Fruit fly (Drosophila melanogaster) whole organism, embryonic: ENCODE results near the gene CG31174.

Experiments used
- Asciz ChIP-seq: fragments of 200-800 bp; sonication (Bioruptor generic); optimal IDR thresholded peaks from 2 replicates; lab custom pipeline; 2017; ENCODE audit warnings: missing biosample characterization, mild to moderate bottlenecking, missing genetic modification characterization, missing genetic modification reagents
- B-H1 ChIP-seq: fragments of 200-800 bp; sonication (Bioruptor generic); IDR thresholded peaks from 3 replicates; pipeline ENCODE4 v1.3.6; 2022; ENCODE audit warnings: missing biosample characterization, missing genetic modification characterization
- CG10565 ChIP-seq: fragments of 200-800 bp; sonication (Bioruptor generic); optimal IDR thresholded peaks from 3 replicates; lab custom pipeline; 2016; ENCODE audit warnings: missing biosample characterization, mild to moderate bottlenecking, missing genetic modification characterization
- CG11456 ChIP-seq: fragments of 200-800 bp; sonication (Bioruptor generic); IDR thresholded peaks from 3 replicates; pipeline ENCODE4 v1.3.6; 2022; ENCODE audit warnings: missing biosample characterization, missing genetic modification characterization
- CG11504 ChIP-seq: fragments of 200-800 bp; sonication (Bioruptor generic); optimal IDR thresholded peaks from 3 replicates; lab custom pipeline; 2019; ENCODE audit warnings: missing biosample characterization, mild to moderate bottlenecking, missing genetic modification characterization, moderate library complexity
- CG11696 ChIP-seq: fragments of 200-800 bp; sonication (Bioruptor generic); IDR thresholded peaks from 2 replicates; pipeline ENCODE4 v1.3.6; 2022; ENCODE audit warnings: missing biosample characterization, missing genetic modification characterization
- CG12219 ChIP-seq: fragments of 200-800 bp; sonication (Bioruptor generic); optimal IDR thresholded peaks from 3 replicates; lab custom pipeline; 2018; ENCODE audit warnings: missing biosample characterization, mild to moderate bottlenecking, missing genetic modification characterization
- CG1233 ChIP-seq: fragments of 200-800 bp; sonication (Bioruptor generic); optimal IDR thresholded peaks from 4 replicates; lab custom pipeline; 2018; ENCODE audit warnings: missing biosample characterization, mild to moderate bottlenecking, missing genetic modification characterization
- CG14050 ChIP-seq: fragments of 200-800 bp; sonication (Bioruptor generic); IDR thresholded peaks from 3 replicates; pipeline ENCODE4 v1.3.6; 2022; ENCODE audit warnings: missing biosample characterization, missing genetic modification characterization
- CG14710 ChIP-seq: fragments of 200-800 bp; sonication (Bioruptor generic); optimal IDR thresholded peaks from 3 replicates; lab custom pipeline; 2019; ENCODE audit warnings: missing biosample characterization, mild to moderate bottlenecking, missing genetic modification characterization, moderate library complexity
- CG15073 ChIP-seq: fragments of 200-800 bp; sonication (Bioruptor generic); optimal IDR thresholded peaks from 2 replicates; lab custom pipeline; 2016; ENCODE audit warnings: missing biosample characterization, missing genetic modification characterization
- CG18011 ChIP-seq: fragments of 200-800 bp; sonication (Bioruptor generic); optimal IDR thresholded peaks from 2 replicates; lab custom pipeline; 2017; ENCODE audit warnings: missing biosample characterization, missing genetic modification characterization, mild to moderate bottlenecking, moderate library complexity, missing genotype
- CG18262 ChIP-seq: fragments of 200-800 bp; optimal IDR thresholded peaks from 3 replicates; lab custom pipeline; 2019; ENCODE audit warnings: missing biosample characterization, mild to moderate bottlenecking, missing genetic modification characterization, moderate library complexity
- CG1832 ChIP-seq: fragments of 200-800 bp; sonication (Bioruptor generic); optimal IDR thresholded peaks from 2 replicates; lab custom pipeline; 2017; ENCODE audit warnings: missing biosample characterization, mild to moderate bottlenecking, missing genetic modification characterization, inconsistent platforms
- CG2199 ChIP-seq: fragments of 200-800 bp; sonication (Bioruptor generic); IDR thresholded peaks from 3 replicates; pipeline ENCODE4 v1.3.6; 2022; ENCODE audit warnings: missing biosample characterization, missing genetic modification characterization
- CG2202 ChIP-seq: fragments of 200-800 bp; sonication (Bioruptor generic); optimal IDR thresholded peaks from 2 replicates; lab custom pipeline; 2018; ENCODE audit warnings: missing biosample characterization, mild to moderate bottlenecking, missing genetic modification characterization
- CG30431 ChIP-seq: fragments of 200-800 bp; sonication (Bioruptor generic); optimal IDR thresholded peaks from 2 replicates; lab custom pipeline; 2017; ENCODE audit warnings: missing biosample characterization, missing genetic modification characterization
- CG4360 ChIP-seq: fragments of 200-800 bp; sonication (Bioruptor generic); IDR thresholded peaks from 2 replicates; pipeline ENCODE4 v1.3.6; 2022; ENCODE audit warnings: missing biosample characterization, missing genetic modification characterization
- CG4854 ChIP-seq: fragments of 200-800 bp; sonication (Bioruptor generic); optimal IDR thresholded peaks from 2 replicates; lab custom pipeline; 2016; ENCODE audit warnings: missing biosample characterization, missing genetic modification characterization, inconsistent platforms
- CG5245 ChIP-seq: fragments of 200-800 bp; sonication (Bioruptor generic); optimal IDR thresholded peaks from 3 replicates; lab custom pipeline; 2016; ENCODE audit warnings: missing biosample characterization, missing genetic modification characterization
- CG7556 ChIP-seq: fragments of 200-800 bp; sonication (Bioruptor generic); optimal IDR thresholded peaks from 2 replicates; lab custom pipeline; 2017; ENCODE audit warnings: missing biosample characterization, mild to moderate bottlenecking, missing genetic modification characterization
- CG8924 ChIP-seq: fragments of 200-800 bp; optimal IDR thresholded peaks from 3 replicates; lab custom pipeline; 2019; ENCODE audit warnings: missing biosample characterization, mild to moderate bottlenecking, missing genetic modification characterization, moderate library complexity
- CG9215 ChIP-seq: fragments of 200-800 bp; sonication (Bioruptor generic); IDR thresholded peaks from 2 replicates; pipeline ENCODE4 v1.3.6; 2022; ENCODE audit warnings: missing biosample characterization, missing genetic modification characterization
- CTCF ChIP-seq: fragments of 200-800 bp; sonication (Bioruptor generic); optimal IDR thresholded peaks from 2 replicates; lab custom pipeline; 2017; ENCODE audit warnings: missing biosample characterization, mild to moderate bottlenecking, missing genetic modification characterization, moderate library complexity
- Ets97D ChIP-seq: fragments of 200-800 bp; sonication (Bioruptor generic); optimal IDR thresholded peaks from 3 replicates; lab custom pipeline; 2016; ENCODE audit warnings: missing biosample characterization, missing genetic modification characterization
- HLHmδ ChIP-seq: fragments of 200-800 bp; sonication (Bioruptor generic); optimal IDR thresholded peaks from 2 replicates; lab custom pipeline; 2018; ENCODE audit warnings: missing biosample characterization, mild to moderate bottlenecking, missing genetic modification characterization, moderate library complexity
- Hmr ChIP-seq: fragments of 200-800 bp; sonication (Bioruptor generic); optimal IDR thresholded peaks from 3 replicates; lab custom pipeline; 2017; ENCODE audit warnings: mild to moderate bottlenecking, missing biosample characterization, missing genetic modification reagents, missing genetic modification characterization
- MBD-R2 ChIP-seq: fragments of 200-800 bp; sonication (Bioruptor generic); IDR thresholded peaks from 2 replicates; pipeline ENCODE4 v1.3.6; 2022; ENCODE audit warnings: missing biosample characterization, missing genetic modification characterization
- Poxn ChIP-seq: fragments of 200-800 bp; sonication (Bioruptor generic); IDR thresholded peaks from 2 replicates; pipeline ENCODE4 v1.3.6; 2022; ENCODE audit warnings: missing biosample characterization, missing genetic modification characterization
- Tbp ChIP-seq: fragments of >200 bp; optimal IDR thresholded peaks from 2 replicates; lab custom pipeline; 2018; ENCODE audit warnings: missing biosample characterization, missing genetic modification characterization
- ap ChIP-seq: fragments of 200-800 bp; sonication (Bioruptor generic); IDR thresholded peaks from 2 replicates; pipeline ENCODE4 v1.3.6; 2022; ENCODE audit warnings: missing biosample characterization, missing genetic modification characterization
- cas ChIP-seq: fragments of 200-800 bp; sonication (Bioruptor generic); IDR thresholded peaks from 2 replicates; pipeline ENCODE4 v1.3.6; 2022; ENCODE audit warnings: missing biosample characterization, missing genetic modification characterization
- cato ChIP-seq: fragments of 200-800 bp; sonication (Bioruptor generic); optimal IDR thresholded peaks from 2 replicates; lab custom pipeline; 2016; ENCODE audit warnings: missing biosample characterization, missing genetic modification characterization, borderline replicate concordance
- croc ChIP-seq: fragments of 200-800 bp; sonication (Bioruptor generic); conservative IDR thresholded peaks from 3 replicates; pipeline ENCODE4 v1.3.6; 2022; ENCODE audit warnings: missing biosample characterization, missing genetic modification characterization
- dm ChIP-seq: fragments of 200-800 bp; sonication (Bioruptor generic); optimal IDR thresholded peaks from 3 replicates; lab custom pipeline; 2016; ENCODE audit warnings: missing biosample characterization, missing genetic modification characterization
- gce ChIP-seq: fragments of 200-800 bp; sonication (Bioruptor generic); IDR thresholded peaks from 3 replicates; pipeline ENCODE4 v1.3.6; 2022; ENCODE audit warnings: missing biosample characterization, missing genetic modification characterization
- gcm2 ChIP-seq: fragments of 200-800 bp; sonication (Bioruptor generic); optimal IDR thresholded peaks from 2 replicates; lab custom pipeline; 2016; ENCODE audit warnings: missing biosample characterization, missing genetic modification characterization
- gfzf ChIP-seq: fragments of 200-800 bp; sonication (Bioruptor generic); optimal IDR thresholded peaks from 2 replicates; lab custom pipeline; 2016; ENCODE audit warnings: missing biosample characterization, mild to moderate bottlenecking, missing genetic modification characterization, moderate library complexity
- gt ChIP-seq: fragments of 200-800 bp; sonication (Bioruptor generic); IDR thresholded peaks from 2 replicates; pipeline ENCODE4 v1.3.6; 2022; ENCODE audit warnings: missing biosample characterization, missing genetic modification characterization
- ham ChIP-seq: fragments of 200-800 bp; sonication (Bioruptor generic); IDR thresholded peaks from 2 replicates; pipeline ENCODE4 v1.3.6; 2022; ENCODE audit warnings: missing biosample characterization, missing genetic modification characterization
- ind ChIP-seq: fragments of 200-800 bp; sonication (Bioruptor generic); optimal IDR thresholded peaks from 3 replicates; lab custom pipeline; 2016; ENCODE audit warnings: missing biosample characterization, missing genetic modification characterization
- lmd ChIP-seq: fragments of 200-800 bp; sonication (Bioruptor generic); IDR thresholded peaks from 2 replicates; pipeline ENCODE4 v1.3.6; 2022; ENCODE audit warnings: missing biosample characterization, missing genetic modification characterization
- luna ChIP-seq: fragments of 200-800 bp; sonication (Bioruptor generic); optimal IDR thresholded peaks from 2 replicates; lab custom pipeline; 2016; ENCODE audit warnings: missing biosample characterization, missing genetic modification characterization
- oc ChIP-seq: fragments of 200-800 bp; sonication (Bioruptor generic); optimal IDR thresholded peaks from 2 replicates; lab custom pipeline; 2018; ENCODE audit warnings: missing biosample characterization, mild to moderate bottlenecking, missing genetic modification characterization, moderate library complexity
- pita ChIP-seq: fragments of 200-800 bp; sonication (Bioruptor generic); optimal IDR thresholded peaks from 2 replicates; lab custom pipeline; 2017; ENCODE audit warnings: missing biosample characterization, mild to moderate bottlenecking, missing genetic modification characterization
- pum ChIP-seq: fragments of 200-800 bp; sonication (Bioruptor generic); optimal IDR thresholded peaks from 2 replicates; lab custom pipeline; 2016; ENCODE audit warnings: missing biosample characterization, missing genetic modification characterization
- unpg ChIP-seq: fragments of 200-800 bp; sonication (Bioruptor generic); optimal IDR thresholded peaks from 3 replicates; lab custom pipeline; 2018; ENCODE audit warnings: missing biosample characterization, mild to moderate bottlenecking, missing genetic modification characterization, moderate library complexity
- vvl ChIP-seq: fragments of 200-800 bp; sonication (Bioruptor generic); IDR thresholded peaks from 2 replicates; pipeline ENCODE4 v1.3.6; 2022; ENCODE audit warnings: missing biosample characterization, missing genetic modification characterization
- zen ChIP-seq: fragments of 200-800 bp; sonication (Bioruptor generic); optimal IDR thresholded peaks from 3 replicates; lab custom pipeline; 2018; ENCODE audit warnings: missing biosample characterization, mild to moderate bottlenecking, missing genetic modification characterization, moderate library complexity
- zfh2 ChIP-seq: fragments of 200-800 bp; sonication (Bioruptor generic); optimal IDR thresholded peaks from 2 replicates; lab custom pipeline; 2016; ENCODE audit warnings: missing biosample characterization, missing genetic modification characterization

CG31174 gene

dm6 chr3R:21870158-21870971 lies 1.1 kb upstream of the CG31174 start, which contains the start of gene CG31431 (continued):
- peak; percentile 94 for TF ChIP-seq croc (GFP tag; lab: Robert Waterston, UW)
- TF ChIP-seq Ets97D (GFP tag; lab: Kevin White, UChicago), result peak; percentile 90
- peak; percentile 95 for TF ChIP-seq B-H1 (GFP tag; lab: Robert Waterston, UW)
- peak; percentile 96 for TF ChIP-seq CG5245
- peak; percentile 97 for TF ChIP-seq CG12219 (GFP tag; lab: Kevin White, UChicago)
- peak; percentile 98 for TF ChIP-seq CG11456 (GFP tag; lab: Robert Waterston, UW)
- TF ChIP-seq gcm2 (GFP tag; lab: Kevin White, UChicago), result peak; percentile 89
- TF ChIP-seq cato (GFP tag; lab: Kevin White, UChicago), result peak; percentile 93
- no peak for TF ChIP-seq Tbp (GFP tag; lab: Kevin White, UChicago)
- TF ChIP-seq vvl, result peak; percentile 99
- peak; percentile 96 for TF ChIP-seq CG14050
- TF ChIP-seq zen, result peak; percentile 97
- peak; percentile 93 for TF ChIP-seq oc (tag; lab: Kevin White, UChicago)
- TF ChIP-seq CG18262 (tag; lab: Kevin White, UChicago), result peak; percentile 96
- TF ChIP-seq zfh2 (GFP tag; lab: Kevin White, UChicago), result peak; percentile 97
- TF ChIP-seq pita (GFP tag; lab: Kevin White, UChicago), result no peak
- peak; percentile 95 for TF ChIP-seq Poxn (GFP tag; lab: Robert Waterston, UW)
- TF ChIP-seq gfzf (GFP tag; lab: Kevin White, UChicago), result peak; percentile 15
- TF ChIP-seq CG4360, result peak; percentile 81
- peak; percentile 91 for TF ChIP-seq CG10565
- TF ChIP-seq cas (GFP tag; lab: Robert Waterston, UW), result peak; percentile 96
- peak; percentile 98 for TF ChIP-seq Hmr (GFP tag; lab: Kevin White, UChicago)
- peak; percentile 88 for TF ChIP-seq gt (GFP tag; lab: Robert Waterston, UW)
- peak; percentile 96 for TF ChIP-seq CG4854 (GFP tag; lab: Kevin White, UChicago)
- peak; percentile 94 for TF ChIP-seq luna (GFP tag; lab: Kevin White, UChicago)
- peak; percentile 97 for TF ChIP-seq CG14710 (tag; lab: Kevin White, UChicago)
- TF ChIP-seq CG1832 (GFP tag; lab: Kevin White, UChicago), result no peak
- TF ChIP-seq MBD-R2 (GFP tag; lab: Robert Waterston, UW), result peak; percentile 98
- TF ChIP-seq ham (GFP tag; lab: Robert Waterston, UW), result peak; percentile 85
- peak; percentile 95 for TF ChIP-seq gce (GFP tag; lab: Robert Waterston, UW)
- TF ChIP-seq lmd (GFP tag; lab: Robert Waterston, UW), result peak; percentile 98
- peak; percentile 98 for TF ChIP-seq CG8924
- peak; percentile 94 for TF ChIP-seq Asciz (GFP tag; lab: Kevin White, UChicago)
- peak; percentile 58 for TF ChIP-seq CTCF
- TF ChIP-seq CG15073 (GFP tag; lab: Kevin White, UChicago), result peak; percentile 78
- peak; percentile 96 for TF ChIP-seq CG9215
- peak; percentile 98 for TF ChIP-seq unpg (GFP tag; lab: Kevin White, UChicago)
- peak; percentile 88 for TF ChIP-seq CG11696 (GFP tag; lab: Robert Waterston, UW)
- peak; percentile 91 for TF ChIP-seq dm
- peak; percentile 97 for TF ChIP-seq CG7556
- peak; percentile 81 for TF ChIP-seq CG18011 (GFP tag; lab: Kevin White, UChicago)
- peak; percentile 86 for TF ChIP-seq CG2202 (tag; lab: Kevin White, UChicago)
- TF ChIP-seq CG1233 (GFP tag; lab: Kevin White, UChicago), result peak; percentile 97
- peak; percentile 3 for TF ChIP-seq HLHmδ (GFP tag; lab: Kevin White, UChicago)
- TF ChIP-seq ap (GFP tag; lab: Robert Waterston, UW), result peak; percentile 94
- peak; percentile 93 for TF ChIP-seq CG2199 (GFP tag; lab: Robert Waterston, UW)
- peak; percentile 96 for TF ChIP-seq CG11504 (tag; lab: Kevin White, UChicago)
- peak; percentile 97 for TF ChIP-seq pum
- peak; percentile 98 for TF ChIP-seq ind (GFP tag; lab: Kevin White, UChicago)
- peak; percentile 92 for TF ChIP-seq CG30431
